Worm (Caenorhabditis elegans) whole organism, L2 larva: ENCODE data around the gene Y41E3.8.
A peak's percentile ranks its signal among the peaks of the same experiment; 100 is the strongest.

Experiments
- C34F6.9 ChIP-seq: fragments of 150-350 bp; optimal IDR thresholded peaks from 2 replicates; lab custom pipeline; 2014; ENCODE audit warnings: missing biosample characterization, missing genetic modification characterization
- F13H6.1 ChIP-seq: sonication (generic microtip); optimal IDR thresholded peaks from 2 replicates; lab custom pipeline; 2016; ENCODE audit warnings: missing genetic modification characterization, missing compliant biosample characterization
- Y55F3AM.14 ChIP-seq: fragments of 200-800 bp; sonication (Bioruptor generic); optimal IDR thresholded peaks from 2 replicates; lab custom pipeline; 2018; ENCODE audit warnings: mild to moderate bottlenecking, missing genetic modification characterization, missing compliant biosample characterization
- alr-1 ChIP-seq: fragments of 150-350 bp; optimal IDR thresholded peaks from 2 replicates; lab custom pipeline; 2014; ENCODE audit warnings: missing biosample characterization, missing genetic modification characterization
- aly-2 ChIP-seq: fragments of 150-350 bp; optimal IDR thresholded peaks from 2 replicates; lab custom pipeline; 2014; ENCODE audit warnings: missing biosample characterization, missing genetic modification characterization
- blmp-1 ChIP-seq: sonication (generic microtip); optimal IDR thresholded peaks from 2 replicates; lab custom pipeline; 2017; ENCODE audit warnings: missing genetic modification characterization, mild to moderate bottlenecking, missing compliant biosample characterization, antibody characterized with exemption, moderate library complexity; ENCODE audit not compliant: insufficient read depth
- ceh-82 ChIP-seq: fragments of 150-350 bp; optimal IDR thresholded peaks from 2 replicates; lab custom pipeline; 2014; ENCODE audit warnings: missing biosample characterization, missing genetic modification characterization
- crh-2 ChIP-seq: sonication (generic microtip); optimal IDR thresholded peaks from 2 replicates; lab custom pipeline; 2017; ENCODE audit warnings: missing biosample characterization, missing genetic modification characterization
- egl-27 ChIP-seq: sonication (generic microtip); optimal IDR thresholded peaks from 3 replicates; lab custom pipeline; 2017; ENCODE audit warnings: missing biosample characterization, missing genetic modification reagents, missing genetic modification characterization
- elt-1 ChIP-seq: fragments of 150-350 bp; optimal IDR thresholded peaks from 2 replicates; lab custom pipeline; 2014; ENCODE audit warnings: missing biosample characterization, missing genetic modification characterization
- fos-1 ChIP-seq: fragments of 150-350 bp; optimal IDR thresholded peaks from 2 replicates; lab custom pipeline; 2014; ENCODE audit warnings: missing biosample characterization, missing genetic modification characterization
- gmeb-1 ChIP-seq: fragments of 150-350 bp; optimal IDR thresholded peaks from 2 replicates; lab custom pipeline; 2014; ENCODE audit warnings: missing biosample characterization, missing genetic modification characterization
- lin-11 ChIP-seq: fragments of 150-350 bp; sonication (generic microtip); optimal IDR thresholded peaks from 2 replicates; lab custom pipeline; 2014; ENCODE audit warnings: missing biosample characterization, missing genetic modification characterization, inconsistent platforms, mixed read lengths
- lin-13 ChIP-seq: fragments of 150-350 bp; optimal IDR thresholded peaks from 2 replicates; lab custom pipeline; 2014; ENCODE audit warnings: missing biosample characterization, missing genetic modification reagents, missing genetic modification characterization
- lin-39 ChIP-seq: fragments of 150-350 bp; optimal IDR thresholded peaks from 2 replicates; lab custom pipeline; 2014; ENCODE audit warnings: missing biosample characterization, missing genetic modification reagents, missing genetic modification characterization
- lsy-2 ChIP-seq, 2 experiments: fragments of 150-350 bp in 1 of 2; sonication (generic microtip) in 1 of 2; optimal IDR thresholded peaks; 2 replicates each; lab custom pipeline; 2014 to 2017; ENCODE audit warnings: missing biosample characterization in 2 of 2, missing genetic modification characterization in 2 of 2
- mab-5 ChIP-seq: fragments of 150-350 bp; optimal IDR thresholded peaks from 2 replicates; lab custom pipeline; 2014; ENCODE audit warnings: missing biosample characterization, missing genetic modification characterization
- mdl-1 ChIP-seq, 2 experiments: fragments of 150-350 bp in 1 of 2; sonication (generic microtip) in 1 of 2; optimal IDR thresholded peaks; 2 replicates each; lab custom pipeline; 2017; ENCODE audit warnings: missing biosample characterization in 2 of 2, missing genetic modification characterization in 2 of 2
- nhr-11 ChIP-seq: fragments of 150-350 bp; optimal IDR thresholded peaks from 2 replicates; lab custom pipeline; 2014; ENCODE audit warnings: missing biosample characterization, missing genetic modification characterization
- nhr-129 ChIP-seq: fragments of 150-350 bp; optimal IDR thresholded peaks from 2 replicates; lab custom pipeline; 2014; ENCODE audit warnings: missing biosample characterization, missing genetic modification characterization
- nhr-21 ChIP-seq: fragments of 150-350 bp; optimal IDR thresholded peaks from 2 replicates; lab custom pipeline; 2014; ENCODE audit warnings: missing biosample characterization, missing genetic modification characterization
- nhr-23 ChIP-seq: fragments of 150-350 bp; optimal IDR thresholded peaks from 2 replicates; lab custom pipeline; 2014; ENCODE audit warnings: missing biosample characterization, missing genetic modification reagents, missing genetic modification characterization
- nhr-237 ChIP-seq: fragments of 150-350 bp; optimal IDR thresholded peaks from 2 replicates; lab custom pipeline; 2014; ENCODE audit warnings: missing biosample characterization, missing genetic modification characterization
- nhr-25 ChIP-seq: fragments of 150-350 bp; sonication (generic microtip); optimal IDR thresholded peaks from 3 replicates; lab custom pipeline; 2014; ENCODE audit warnings: missing biosample characterization, missing genetic modification characterization
- nhr-6 ChIP-seq: fragments of 150-350 bp; optimal IDR thresholded peaks from 2 replicates; lab custom pipeline; 2014; ENCODE audit warnings: missing biosample characterization, missing genetic modification characterization
- nhr-77 ChIP-seq: fragments of 150-350 bp; optimal IDR thresholded peaks from 2 replicates; lab custom pipeline; 2014; ENCODE audit warnings: missing biosample characterization, missing genetic modification characterization
- sem-4 ChIP-seq: fragments of 150-350 bp; optimal IDR thresholded peaks from 2 replicates; lab custom pipeline; 2014; ENCODE audit warnings: missing biosample characterization, missing genetic modification reagents, missing genetic modification characterization
- skn-1 ChIP-seq: sonication (generic microtip); optimal IDR thresholded peaks from 2 replicates; lab custom pipeline; 2017; ENCODE audit warnings: missing biosample characterization, missing genetic modification characterization
- sma-3 ChIP-seq: sonication (generic microtip); optimal IDR thresholded peaks from 2 replicates; lab custom pipeline; 2016; ENCODE audit warnings: missing genetic modification reagents, missing genetic modification characterization, missing compliant biosample characterization
- sma-9 ChIP-seq, 2 experiments: fragments of 150-350 bp in 1 of 2; sonication (generic microtip) in 1 of 2; optimal IDR thresholded peaks; 2 replicates each; lab custom pipeline; 2014 to 2016; ENCODE audit warnings: missing genetic modification characterization in 2 of 2, mild to moderate bottlenecking in 1 of 2, missing biosample characterization in 1 of 2, missing compliant biosample characterization in 1 of 2, missing genetic modification reagents in 1 of 2, moderate library complexity in 1 of 2
- snpc-4 ChIP-seq: fragments of 150-350 bp; optimal IDR thresholded peaks from 2 replicates; lab custom pipeline; 2014; ENCODE audit warnings: missing biosample characterization, missing genetic modification characterization
- unc-39 ChIP-seq: fragments of 150-350 bp; optimal IDR thresholded peaks from 2 replicates; lab custom pipeline; 2014; ENCODE audit warnings: missing biosample characterization, missing genetic modification characterization
- unc-55 ChIP-seq: fragments of 150-350 bp; sonication (generic microtip); optimal IDR thresholded peaks from 3 replicates; lab custom pipeline; 2014; ENCODE audit warnings: missing biosample characterization, missing genetic modification reagents, missing genetic modification characterization
- unc-62 ChIP-seq: fragments of 150-350 bp; optimal IDR thresholded peaks from 2 replicates; lab custom pipeline; 2014; ENCODE audit warnings: missing biosample characterization, missing genetic modification reagents, missing genetic modification characterization
- zag-1 ChIP-seq: fragments of 150-350 bp; optimal IDR thresholded peaks from 2 replicates; lab custom pipeline; 2014; ENCODE audit warnings: missing biosample characterization, missing genetic modification characterization
- ztf-11 ChIP-seq: sonication (generic microtip); optimal IDR thresholded peaks from 2 replicates; lab custom pipeline; 2017; ENCODE audit warnings: missing biosample characterization, missing genetic modification characterization
- ztf-4 ChIP-seq: fragments of 150-350 bp; optimal IDR thresholded peaks from 2 replicates; lab custom pipeline; 2014; ENCODE audit warnings: missing biosample characterization, missing genetic modification characterization

Y41E3.8 gene

DNA sequence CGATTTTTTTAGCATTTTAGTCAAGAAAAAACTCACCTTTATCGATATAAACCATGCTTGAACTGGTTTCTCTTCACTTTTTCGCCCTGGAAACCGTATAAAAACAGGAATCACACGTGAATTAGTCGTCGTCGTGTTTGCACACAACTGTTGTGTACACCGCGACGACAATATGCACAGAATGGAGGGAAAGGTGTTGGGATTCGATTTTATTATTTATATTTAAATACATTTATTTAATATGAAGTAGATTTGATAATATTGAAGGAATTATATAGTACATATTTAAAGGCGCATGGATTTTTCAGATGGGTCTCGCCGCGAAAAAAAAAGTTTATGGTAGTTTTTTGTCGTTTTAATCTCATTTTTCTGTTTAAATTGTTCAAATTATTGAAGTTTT, at the start of gene Y41E3.8:
Y41E3.8 (minus strand) TSS at position 88 of the 400 bp plus-strand sequence.
- TF ChIP-seq ztf-4 (tag; lab: Kevin White, UChicago) (no peak), F13H6.1 (no peak), nhr-25 (tag; lab: Kevin White, UChicago) (peak; percentile 6), aly-2 (tag; lab: Kevin White, UChicago) (no peak), fos-1 (no peak), skn-1 (tag; lab: Kevin White, UChicago) (no peak), blmp-1 (tag; lab: Kevin White, UChicago) (no peak), unc-62 (GFP tag; lab: Kevin White, UChicago) (no peak), zag-1 (tag; lab: Kevin White, UChicago) (no peak), gmeb-1 (tag; lab: Kevin White, UChicago) (peak; percentile 55), crh-2 (tag; lab: Kevin White, UChicago) (no peak), alr-1 (tag; lab: Kevin White, UChicago) (no peak), ztf-11 (tag; lab: Kevin White, UChicago) (no peak), unc-55 (GFP tag; lab: Kevin White, UChicago) (peak; percentile 35), lsy-2 (tag; optimal IDR thresholded peaks at IDR 0.05; lab: Kevin White, UChicago) (peak in 1 of 2 experiments; percentile 54), elt-1 (tag; lab: Kevin White, UChicago) (no peak), ceh-82 (tag; lab: Kevin White, UChicago) (no peak), C34F6.9 (tag; lab: Kevin White, UChicago) (peak; percentile 16), nhr-237 (no peak), nhr-21 (peak; percentile 10), nhr-129 (peak; percentile 62), mdl-1 (tag; optimal IDR thresholded peaks at IDR 0.05; lab: Kevin White, UChicago) (peak in 1 of 2 experiments; percentile 8)

DNA sequence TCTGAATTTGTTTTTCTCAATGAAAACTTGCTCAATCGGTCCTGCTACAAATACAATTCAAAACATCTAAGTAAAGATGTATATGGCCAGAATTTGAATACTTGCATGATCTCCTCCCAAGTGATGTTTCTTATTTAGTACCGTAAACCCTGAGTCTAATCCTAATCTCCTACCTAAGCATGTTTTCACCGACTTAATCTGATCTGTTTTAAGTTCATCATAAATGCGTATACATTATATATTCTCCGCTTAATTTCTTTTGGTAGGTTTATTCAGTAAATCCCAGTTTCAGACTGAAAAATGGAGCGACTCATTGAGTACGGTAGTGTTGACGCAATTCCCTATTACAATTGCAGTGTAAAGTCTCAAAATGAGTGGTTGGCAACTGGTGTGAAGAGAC, 45.6 kb upstream of the Y41E3.8 start, which contains the start of gene srt-50:
srt-50 (plus strand) TSS at position 301 of the 400 bp plus-strand sequence.
- TF ChIP-seq snpc-4 (tag; lab: Kevin White, UChicago) (no peak), lin-11 (tag; lab: Kevin White, UChicago) (no peak), egl-27 (no peak), nhr-25 (tag; lab: Kevin White, UChicago) (no peak), nhr-129 (no peak), nhr-77 (tag; lab: Kevin White, UChicago) (no peak), C34F6.9 (tag; lab: Kevin White, UChicago) (no peak), nhr-6 (no peak), crh-2 (tag; lab: Kevin White, UChicago) (no peak), lin-13 (GFP tag; lab: Kevin White, UChicago) (no peak), alr-1 (tag; lab: Kevin White, UChicago) (no peak), nhr-11 (tag; lab: Kevin White, UChicago) (no peak), ztf-4 (tag; lab: Kevin White, UChicago) (no peak), sem-4 (tag; lab: Kevin White, UChicago) (no peak), lsy-2 (tag; optimal IDR thresholded peaks at IDR 0.05; lab: Kevin White, UChicago) (no peak), sma-9 (GFP tag; optimal IDR thresholded peaks at IDR 0.05; lab: Kevin White, UChicago) (no peak), sma-9 (tag; optimal IDR thresholded peaks at IDR 0.05; lab: Kevin White, UChicago) (no peak)
- TF ChIP-seq, all 48 proteins: peak for 0

DNA sequence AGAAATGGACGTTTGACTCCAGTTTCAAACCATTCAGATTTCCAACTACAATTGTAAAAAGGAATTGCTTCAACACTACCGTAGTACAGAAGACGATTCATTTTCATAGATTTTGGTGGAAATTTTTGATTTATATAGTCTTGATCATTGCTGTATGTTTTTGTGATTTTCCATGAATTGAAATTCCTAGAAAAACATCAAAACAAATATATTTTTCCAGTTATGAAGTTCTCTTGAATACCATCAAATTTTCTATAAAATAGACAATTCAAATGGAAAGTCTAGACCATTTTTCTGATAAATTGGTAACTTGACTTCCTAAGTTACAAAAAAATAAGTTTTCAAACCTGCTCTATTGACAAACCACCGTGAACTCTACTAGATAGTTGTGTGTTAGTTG, 40.0 kb upstream of the Y41E3.8 start, which contains the start of gene srt-48:
srt-48 (minus strand) TSS at position 101 of the 400 bp plus-strand sequence.
- TF ChIP-seq alr-1 (tag; lab: Kevin White, UChicago): no peak
- TF ChIP-seq sma-3 (GFP tag; lab: Kevin White, UChicago): no peak
- no peak for TF ChIP-seq skn-1 (tag; lab: Kevin White, UChicago)
- TF ChIP-seq sem-4 (tag; lab: Kevin White, UChicago): no peak
- TF ChIP-seq nhr-23 (tag; lab: Kevin White, UChicago): no peak
- no peak for TF ChIP-seq elt-1 (tag; lab: Kevin White, UChicago)
- no peak for TF ChIP-seq mab-5 (tag; lab: Kevin White, UChicago)
- no peak for TF ChIP-seq nhr-6
- TF ChIP-seq lin-39: no peak
- no peak for TF ChIP-seq unc-39 (tag; lab: Kevin White, UChicago)
- no peak for TF ChIP-seq F13H6.1
- TF ChIP-seq aly-2 (tag; lab: Kevin White, UChicago): no peak
- no peak for TF ChIP-seq snpc-4 (tag; lab: Kevin White, UChicago)
- no peak for TF ChIP-seq nhr-77 (tag; lab: Kevin White, UChicago)
- no peak for TF ChIP-seq sma-9 (GFP tag; optimal IDR thresholded peaks at IDR 0.05; lab: Kevin White, UChicago)
- no peak for TF ChIP-seq sma-9 (tag; optimal IDR thresholded peaks at IDR 0.05; lab: Kevin White, UChicago)
- no peak for TF ChIP-seq crh-2 (tag; lab: Kevin White, UChicago)
- TF ChIP-seq ceh-82 (tag; lab: Kevin White, UChicago): no peak
- no peak for TF ChIP-seq Y55F3AM.14 (GFP tag; lab: Kevin White, UChicago)
